Fruit fly (Drosophila melanogaster) whole organism, embryonic: Measurements from ENCODE around the gene HP1e.
A peak's percentile ranks its signal among the peaks of the same experiment; 100 is the strongest.

Experiments
- Ada2b ChIP-seq: fragments of 200-800 bp; sonication (Bioruptor generic); IDR thresholded peaks from 2 replicates; pipeline ENCODE4 v1.3.6; 2022; ENCODE audit warnings: missing biosample characterization, missing genetic modification characterization
- Blimp-1 ChIP-seq: fragments of 200-800 bp; sonication (Bioruptor generic); optimal IDR thresholded peaks from 3 replicates; lab custom pipeline; 2018; ENCODE audit warnings: missing biosample characterization, missing genetic modification characterization, mild to moderate bottlenecking, moderate library complexity, missing genetic modification reagents
- C15 ChIP-seq: fragments of 200-800 bp; sonication (Bioruptor generic); IDR thresholded peaks from 3 replicates; pipeline ENCODE4 v1.3.6; 2022; ENCODE audit warnings: missing biosample characterization, missing genetic modification characterization
- CG10565 ChIP-seq: fragments of 200-800 bp; sonication (Bioruptor generic); optimal IDR thresholded peaks from 3 replicates; lab custom pipeline; 2016; ENCODE audit warnings: missing biosample characterization, mild to moderate bottlenecking, missing genetic modification characterization
- CG10654 ChIP-seq: fragments of 200-800 bp; sonication (Bioruptor generic); optimal IDR thresholded peaks from 2 replicates; lab custom pipeline; 2016; ENCODE audit warnings: missing biosample characterization, missing genetic modification characterization
- CG11456 ChIP-seq: fragments of 200-800 bp; sonication (Bioruptor generic); IDR thresholded peaks from 3 replicates; pipeline ENCODE4 v1.3.6; 2022; ENCODE audit warnings: missing biosample characterization, missing genetic modification characterization
- CG14860 ChIP-seq: fragments of 200-800 bp; sonication (Bioruptor generic); IDR thresholded peaks from 3 replicates; pipeline ENCODE4 v1.3.6; 2022; ENCODE audit warnings: missing biosample characterization, missing genetic modification characterization; ENCODE audit not compliant: partially characterized antibody
- CG16779 ChIP-seq: fragments of 200-800 bp; sonication (Bioruptor generic); IDR thresholded peaks from 2 replicates; pipeline ENCODE4 v1.3.6; 2022; ENCODE audit warnings: missing biosample characterization, missing genetic modification characterization
- CG18011 ChIP-seq: fragments of 200-800 bp; sonication (Bioruptor generic); optimal IDR thresholded peaks from 2 replicates; lab custom pipeline; 2017; ENCODE audit warnings: missing biosample characterization, missing genetic modification characterization, mild to moderate bottlenecking, moderate library complexity, missing genotype
- CG2199 ChIP-seq: fragments of 200-800 bp; sonication (Bioruptor generic); IDR thresholded peaks from 3 replicates; pipeline ENCODE4 v1.3.6; 2022; ENCODE audit warnings: missing biosample characterization, missing genetic modification characterization
- CG30431 ChIP-seq: fragments of 200-800 bp; sonication (Bioruptor generic); optimal IDR thresholded peaks from 2 replicates; lab custom pipeline; 2017; ENCODE audit warnings: missing biosample characterization, missing genetic modification characterization
- CG3163 ChIP-seq: fragments of 200-800 bp; sonication (Bioruptor generic); optimal IDR thresholded peaks from 3 replicates; lab custom pipeline; 2016; ENCODE audit warnings: missing biosample characterization, missing genetic modification characterization
- CG43689 ChIP-seq: fragments of 200-800 bp; sonication (Bioruptor generic); IDR thresholded peaks from 2 replicates; pipeline ENCODE4 v1.3.6; 2022; ENCODE audit warnings: missing biosample characterization, missing genetic modification characterization
- CG8944 ChIP-seq: fragments of 200-800 bp; sonication (Bioruptor generic); optimal IDR thresholded peaks from 3 replicates; lab custom pipeline; 2016; ENCODE audit warnings: missing biosample characterization, missing genetic modification characterization
- D ChIP-seq, 2 experiments: fragments of 200-800 bp in 1 of 2; fragments of >200 bp in 1 of 2; sonication (Bioruptor generic) in 1 of 2; optimal IDR thresholded peaks; 2 replicates in 1 of 2; 3 replicates in 1 of 2; lab custom pipeline; 2017; ENCODE audit warnings: mild to moderate bottlenecking in 1 of 2, missing biosample characterization in 1 of 2, missing genetic modification characterization in 1 of 2, missing genetic modification reagents in 1 of 2
- Dref ChIP-seq: fragments of 200-800 bp; sonication (Bioruptor generic); IDR thresholded peaks from 2 replicates; pipeline ENCODE4 v1.3.6; 2022; ENCODE audit warnings: missing biosample characterization, missing genetic modification characterization
- ERR ChIP-seq: fragments of 200-800 bp; sonication (Bioruptor generic); optimal IDR thresholded peaks from 2 replicates; lab custom pipeline; 2016; ENCODE audit warnings: missing biosample characterization, missing genetic modification characterization
- Ets65A ChIP-seq: fragments of 200-800 bp; sonication (Bioruptor generic); peaks from one replicate; lab custom pipeline; 2016; ENCODE audit warnings: missing biosample characterization, missing genetic modification characterization
- H2.0 ChIP-seq: fragments of 200-800 bp; sonication (Bioruptor generic); IDR thresholded peaks from 2 replicates; pipeline ENCODE4 v1.3.6; 2022; ENCODE audit warnings: missing biosample characterization, missing genetic modification characterization
- Lpt ChIP-seq: fragments of >200 bp; optimal IDR thresholded peaks from 2 replicates; lab custom pipeline; 2018; ENCODE audit warnings: missing biosample characterization, missing genetic modification characterization
- Max ChIP-seq: fragments of 200-800 bp; sonication (Bioruptor generic); optimal IDR thresholded peaks from 2 replicates; lab custom pipeline; 2016; ENCODE audit warnings: missing biosample characterization, mild to moderate bottlenecking, missing genetic modification characterization
- Myb ChIP-seq: fragments of 200-800 bp; sonication (Bioruptor generic); optimal IDR thresholded peaks from 2 replicates; lab custom pipeline; 2016; ENCODE audit warnings: missing biosample characterization, missing genetic modification characterization
- Oli ChIP-seq: fragments of 200-800 bp; sonication (Bioruptor generic); optimal IDR thresholded peaks from 2 replicates; lab custom pipeline; 2018; ENCODE audit warnings: missing biosample characterization, mild to moderate bottlenecking, missing genetic modification characterization, moderate library complexity
- Sin3A ChIP-seq: fragments of >200 bp; optimal IDR thresholded peaks from 2 replicates; lab custom pipeline; 2018
- Six4 ChIP-seq: fragments of 200-800 bp; sonication (Bioruptor generic); optimal IDR thresholded peaks from 2 replicates; lab custom pipeline; 2016; ENCODE audit warnings: missing biosample characterization, missing genetic modification characterization
- Ssrp ChIP-seq: fragments of 200-800 bp; sonication (Bioruptor generic); optimal IDR thresholded peaks from 2 replicates; lab custom pipeline; 2018; ENCODE audit warnings: missing biosample characterization, mild to moderate bottlenecking, missing genetic modification characterization, moderate library complexity
- Usf ChIP-seq: fragments of 200-800 bp; sonication (Bioruptor generic); optimal IDR thresholded peaks from 2 replicates; lab custom pipeline; 2017; ENCODE audit warnings: missing genotype, missing biosample characterization, missing genetic modification characterization
- bbx ChIP-seq: fragments of 200-800 bp; sonication (Bioruptor generic); IDR thresholded peaks from 2 replicates; pipeline ENCODE4 v1.3.6; 2022; ENCODE audit warnings: missing biosample characterization, missing genetic modification characterization; ENCODE audit not compliant: partially characterized antibody
- bsh ChIP-seq, 2 experiments: fragments of 200-800 bp; sonication (Bioruptor generic); optimal IDR thresholded peaks; 2 replicates each; lab custom pipeline; 2017 to 2018; ENCODE audit warnings: mild to moderate bottlenecking in 2 of 2, missing biosample characterization in 2 of 2, missing genetic modification characterization in 2 of 2, moderate library complexity in 1 of 2
- caup ChIP-seq: fragments of 200-800 bp; sonication (Bioruptor generic); optimal IDR thresholded peaks from 3 replicates; lab custom pipeline; 2017; ENCODE audit warnings: missing biosample characterization, mild to moderate bottlenecking, missing genetic modification characterization, moderate library complexity; ENCODE audit not compliant: severe bottlenecking
- dmrt11E ChIP-seq: fragments of 200-800 bp; sonication (Bioruptor generic); optimal IDR thresholded peaks from 3 replicates; lab custom pipeline; 2018; ENCODE audit warnings: missing biosample characterization, mild to moderate bottlenecking, missing genetic modification characterization, moderate library complexity
- esg ChIP-seq: fragments of 200-800 bp; sonication (Bioruptor generic); conservative IDR thresholded peaks from 2 replicates; pipeline ENCODE4 v1.3.6; 2022; ENCODE audit warnings: missing biosample characterization, missing genetic modification characterization
- gfzf ChIP-seq: fragments of 200-800 bp; sonication (Bioruptor generic); optimal IDR thresholded peaks from 2 replicates; lab custom pipeline; 2016; ENCODE audit warnings: missing biosample characterization, mild to moderate bottlenecking, missing genetic modification characterization, moderate library complexity
- h ChIP-seq: fragments of >200 bp; optimal IDR thresholded peaks from 2 replicates; lab custom pipeline; 2017
- hbn ChIP-seq: fragments of 200-800 bp; sonication (Bioruptor generic); IDR thresholded peaks from 2 replicates; pipeline ENCODE4 v1.3.6; 2022; ENCODE audit warnings: missing biosample characterization, missing genetic modification characterization; ENCODE audit not compliant: partially characterized antibody
- her ChIP-seq: fragments of 200-800 bp; sonication (Bioruptor generic); optimal IDR thresholded peaks from 2 replicates; lab custom pipeline; 2016; ENCODE audit warnings: missing biosample characterization, missing genetic modification characterization
- lbe ChIP-seq: fragments of 200-800 bp; sonication (Bioruptor generic); optimal IDR thresholded peaks from 2 replicates; lab custom pipeline; 2016; ENCODE audit warnings: missing biosample characterization, mild to moderate bottlenecking, missing genetic modification characterization
- nerfin-1 ChIP-seq: fragments of 200-800 bp; sonication (Bioruptor generic); optimal IDR thresholded peaks from 3 replicates; lab custom pipeline; 2019; ENCODE audit warnings: missing biosample characterization, mild to moderate bottlenecking, missing genetic modification characterization, moderate library complexity
- nom ChIP-seq: fragments of 200-800 bp; sonication (Bioruptor generic); optimal IDR thresholded peaks from 2 replicates; lab custom pipeline; 2017; ENCODE audit warnings: missing biosample characterization, missing genetic modification characterization, mild to moderate bottlenecking, moderate library complexity, missing genetic modification reagents
- odd ChIP-seq: fragments of 200-800 bp; sonication (Bioruptor generic); optimal IDR thresholded peaks from 2 replicates; lab custom pipeline; 2017; ENCODE audit warnings: missing biosample characterization, mild to moderate bottlenecking, missing genetic modification characterization
- p53 ChIP-seq: fragments of 200-800 bp; sonication (Bioruptor generic); optimal IDR thresholded peaks from 2 replicates; lab custom pipeline; 2016; ENCODE audit warnings: missing biosample characterization, missing genetic modification characterization
- pho ChIP-seq: fragments of 200-800 bp; sonication (Bioruptor generic); optimal IDR thresholded peaks from 2 replicates; lab custom pipeline; 2016; ENCODE audit warnings: missing biosample characterization, missing genetic modification characterization
- psq ChIP-seq: fragments of 200-800 bp; sonication (Bioruptor generic); optimal IDR thresholded peaks from 2 replicates; lab custom pipeline; 2017; ENCODE audit warnings: missing biosample characterization, missing genetic modification characterization
- repo ChIP-seq: fragments of 200-800 bp; sonication (Bioruptor generic); optimal IDR thresholded peaks from 2 replicates; lab custom pipeline; 2016; ENCODE audit warnings: missing biosample characterization, missing genetic modification characterization
- sens-2 ChIP-seq: fragments of 200-800 bp; sonication (Bioruptor generic); IDR thresholded peaks from 2 replicates; pipeline ENCODE4 v1.3.6; 2022; ENCODE audit warnings: missing biosample characterization, missing genetic modification characterization
- stc ChIP-seq: fragments of 200-800 bp; sonication (Bioruptor generic); IDR thresholded peaks from 2 replicates; pipeline ENCODE4 v1.3.6; 2022; ENCODE audit warnings: missing biosample characterization, missing genetic modification characterization
- zen2 ChIP-seq: fragments of 200-800 bp; sonication (Bioruptor generic); IDR thresholded peaks from 3 replicates; pipeline ENCODE4 v1.3.6; 2022; ENCODE audit warnings: missing biosample characterization, missing genetic modification characterization; ENCODE audit not compliant: partially characterized antibody
- zf30C ChIP-seq: fragments of 200-800 bp; sonication (Bioruptor generic); optimal IDR thresholded peaks from 3 replicates; lab custom pipeline; 2018; ENCODE audit warnings: missing biosample characterization, mild to moderate bottlenecking, missing genetic modification characterization

The HP1e gene

DNA sequence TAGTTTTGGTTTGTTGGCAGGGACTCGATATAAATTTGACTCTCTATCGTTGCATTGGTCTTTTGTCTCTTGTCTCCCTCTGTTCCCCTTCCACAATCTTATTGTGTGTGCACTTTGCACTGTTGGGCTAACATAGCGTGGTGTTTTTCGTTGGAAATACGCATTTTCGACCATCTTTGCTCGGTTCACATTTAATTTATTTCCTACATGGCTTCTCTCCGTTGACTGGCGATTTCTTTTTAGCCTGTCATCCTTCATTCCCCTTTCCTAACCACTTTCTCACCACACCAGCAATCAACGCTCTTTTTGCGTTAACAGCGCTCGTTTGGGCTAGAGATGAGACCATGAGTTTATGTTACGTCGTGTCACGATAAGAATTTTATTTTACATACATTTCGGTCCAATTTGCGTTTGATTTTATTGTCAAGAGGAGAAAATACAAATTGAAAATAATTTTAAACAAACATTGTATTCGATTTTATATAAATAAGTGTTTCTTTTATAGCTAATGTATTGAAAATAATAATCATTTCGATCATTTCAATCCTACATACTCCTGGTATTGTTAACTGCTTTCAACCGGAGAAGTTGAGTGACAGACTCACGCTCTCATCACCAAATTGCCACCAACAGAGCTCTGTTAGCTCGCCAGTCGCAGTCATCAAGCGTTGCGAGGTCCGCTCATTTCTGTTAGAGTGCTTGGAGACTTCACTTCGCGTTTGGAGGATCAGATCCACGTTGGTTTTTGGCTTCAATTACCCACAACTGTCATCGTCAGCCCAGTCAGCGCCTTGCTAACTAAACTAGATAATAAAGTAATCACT, 19.8 kb downstream of the HP1e start (continued):
- TF ChIP-seq sens-2 (GFP tag; lab: Robert Waterston, UW) (no peak; the same call in 1 of the 2 replicates), bsh (GFP tag; optimal IDR thresholded peaks at IDR 0.05; lab: Kevin White, UChicago) (peak in 1 of 2 experiments; percentile 68), bbx (GFP tag; lab: Robert Waterston, UW) (peak; percentile 76), odd (GFP tag; lab: Kevin White, UChicago) (peak; percentile 78), CG3163 (GFP tag; lab: Kevin White, UChicago) (no peak), H2.0 (GFP tag; lab: Robert Waterston, UW) (peak; percentile 29; the same call in 1 of the 2 replicates), CG10654 (peak; percentile 22), Oli (tag; lab: Kevin White, UChicago) (peak; percentile 73), Sin3A (lab: Kevin White, UChicago) (no peak), nerfin-1 (tag; lab: Kevin White, UChicago) (peak; percentile 75), CG43689 (GFP tag; lab: Robert Waterston, UW) (no peak), Lpt (GFP tag; lab: Kevin White, UChicago) (no peak), dmrt11E (tag; lab: Kevin White, UChicago) (peak; percentile 61), psq (GFP tag; lab: Kevin White, UChicago) (peak; percentile 59), D (optimal IDR thresholded peaks at IDR 0.05; lab: Kevin White, UChicago) (no peak), D (GFP tag; optimal IDR thresholded peaks at IDR 0.05; lab: Kevin White, UChicago) (peak; percentile 65), Six4 (GFP tag; lab: Kevin White, UChicago) (peak; percentile 63), CG8944 (GFP tag; lab: Kevin White, UChicago) (peak; percentile 27), esg (peak; percentile 33), CG18011 (GFP tag; lab: Kevin White, UChicago) (peak; percentile 35), stc (GFP tag; lab: Robert Waterston, UW) (peak; percentile 56; the same call in 1 of the 2 replicates), Myb (GFP tag; lab: Kevin White, UChicago) (no peak), her (GFP tag; lab: Kevin White, UChicago) (peak; percentile 22), CG10565 (GFP tag; lab: Kevin White, UChicago) (no peak), nom (peak; percentile 79), Max (peak; percentile 59), Ssrp (tag; lab: Kevin White, UChicago) (peak; percentile 57), CG11456 (GFP tag; lab: Robert Waterston, UW) (peak; percentile 71; the same call in 2 of the 3 replicates), CG16779 (GFP tag; lab: Robert Waterston, UW) (0 out of 2 replicates have a peak, but pooled peaks have one; percentile 41), gfzf (GFP tag; lab: Kevin White, UChicago) (no peak), zen2 (no peak; the same call in 2 of the 3 replicates), CG2199 (GFP tag; lab: Robert Waterston, UW) (peak; percentile 86; the same call in 2 of the 3 replicates), C15 (no peak), hbn (GFP tag; lab: Robert Waterston, UW) (peak; percentile 89), h (lab: Kevin White, UChicago) (no peak), caup (GFP tag; lab: Kevin White, UChicago) (peak; percentile 80), ERR (GFP tag; lab: Kevin White, UChicago) (peak; percentile 20), p53 (GFP tag; lab: Kevin White, UChicago) (no peak), pho (peak; percentile 67), Ada2b (GFP tag; lab: Robert Waterston, UW) (peak; percentile 60), CG14860 (peak; percentile 90), lbe (GFP tag; lab: Kevin White, UChicago) (peak; percentile 91), zf30C (GFP tag; lab: Kevin White, UChicago) (no peak), Ets65A (GFP tag; lab: Kevin White, UChicago) (peak; percentile 20), Usf (GFP tag; lab: Kevin White, UChicago) (peak; percentile 28), CG30431 (GFP tag; lab: Kevin White, UChicago) (peak; percentile 38), Dref (GFP tag; lab: Robert Waterston, UW) (no peak), repo (peak; percentile 15), Blimp-1 (peak; percentile 61)
